Worm (Caenorhabditis elegans) whole organism, midembryonic: ENCODE data around the gene srz-105.

Experiments
- cog-1 ChIP-seq: sonication (generic microtip); optimal IDR thresholded peaks from 2 replicates; lab custom pipeline; 2016; ENCODE audit warnings: missing genetic modification characterization, missing compliant biosample characterization
- ztf-23 ChIP-seq: fragments of 200-800 bp; sonication (Bioruptor generic); IDR thresholded peaks from 2 replicates; pipeline ENCODE4 v1.3.6; 2022; ENCODE audit warnings: missing genetic modification reagents, missing genetic modification characterization, missing compliant biosample characterization

DNA sequence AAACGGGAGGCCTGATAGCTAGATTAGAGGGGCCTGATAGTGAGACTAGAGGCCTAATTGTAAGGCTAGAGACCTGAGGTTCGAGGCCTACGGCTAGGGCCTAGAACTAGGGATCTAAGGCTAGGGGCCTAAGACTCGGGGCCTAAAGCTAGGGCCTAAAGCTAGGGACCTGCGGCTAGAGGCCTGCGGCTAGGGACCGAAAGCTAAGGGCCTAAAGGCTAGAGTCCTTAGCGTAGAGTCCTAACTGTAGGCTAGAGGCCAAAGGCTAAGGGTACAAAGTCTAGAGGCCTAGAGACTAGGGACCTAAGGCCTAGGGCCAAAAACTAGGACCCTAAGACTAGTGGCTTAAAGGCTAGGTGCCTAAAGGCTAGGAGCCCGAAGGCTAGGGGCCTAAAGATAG is 8.4 kb downstream of the srz-105 start:
- TF ChIP-seq cog-1 (tag; lab: Kevin White, UChicago) (no peak), ztf-23 (GFP tag; lab: Robert Waterston, UW) (no peak)
